Fruit fly (Drosophila melanogaster) Kc167 (cell line): ENCODE results near the gene CG7945.

Experiments used
- Myc ChIP-seq: fragments of >200 bp; optimal IDR thresholded peaks from 2 replicates; lab custom pipeline; 2017; ENCODE audit warnings: missing external identifiers
- Sin3A ChIP-seq: fragments of >200 bp; optimal IDR thresholded peaks from 2 replicates; lab custom pipeline; 2018; ENCODE audit warnings: missing external identifiers
- h ChIP-seq: fragments of >200 bp; optimal IDR thresholded peaks from 3 replicates; lab custom pipeline; 2018; ENCODE audit warnings: missing external identifiers
- insv ChIP-seq: fragments of >200 bp; optimal IDR thresholded peaks from 3 replicates; lab custom pipeline; 2018; ENCODE audit warnings: missing external identifiers
- psq ChIP-seq: fragments of >200 bp; optimal IDR thresholded peaks from 2 replicates; lab custom pipeline; 2017; ENCODE audit warnings: missing external identifiers
- ttk ChIP-seq: sonication (Bioruptor generic); optimal IDR thresholded peaks from 2 replicates; lab custom pipeline; 2017; ENCODE audit warnings: missing external identifiers

The CG7945 gene

dm6 chr3L:15523806-15524346, at the start of gene CG7945:
TSS of gene CG7945 (minus strand) at chr3L:15524137.
- no peak for TF ChIP-seq Sin3A (lab: Kevin White, UChicago)
- no peak for TF ChIP-seq ttk (lab: Kevin White, UChicago)
- no peak for TF ChIP-seq insv
- no peak for TF ChIP-seq Myc (lab: Kevin White, UChicago)
- TF ChIP-seq psq (lab: Kevin White, UChicago) = no peak
- no peak for TF ChIP-seq h

- no peak for TF ChIP-seq Myc (lab: Kevin White, UChicago)
- TF ChIP-seq Sin3A (lab: Kevin White, UChicago) = no peak
- TF ChIP-seq ttk (lab: Kevin White, UChicago) = no peak
- no peak for TF ChIP-seq psq (lab: Kevin White, UChicago)
- no peak for TF ChIP-seq h
- no peak for TF ChIP-seq insv
Measured at dm6 chr3L:15570571-15570970, 46.6 kb upstream of the CG7945 start.

- no peak for TF ChIP-seq psq (lab: Kevin White, UChicago)
- no peak for TF ChIP-seq ttk (lab: Kevin White, UChicago)
- TF ChIP-seq insv = no peak
- no peak for TF ChIP-seq Myc (lab: Kevin White, UChicago)
- TF ChIP-seq Sin3A (lab: Kevin White, UChicago) = no peak
- no peak for TF ChIP-seq h
Measured at dm6 chr3L:15568748-15569147, 44.8 kb upstream of the CG7945 start.

- no peak for TF ChIP-seq Sin3A (lab: Kevin White, UChicago)
Measured at dm6 chr3L:15566484-15566955, 42.6 kb upstream of the CG7945 start.

dm6 chr3L:15565829-15566433, 42.0 kb upstream of the CG7945 start, which contains the start of gene dop:
TSS of gene dop (plus strand) at chr3L:15566013.
- no peak for TF ChIP-seq Myc (lab: Kevin White, UChicago)
- TF ChIP-seq h = no peak
- no peak for TF ChIP-seq insv
- TF ChIP-seq Sin3A (lab: Kevin White, UChicago) = no peak
- TF ChIP-seq psq (lab: Kevin White, UChicago) = no peak
- no peak for TF ChIP-seq ttk (lab: Kevin White, UChicago)

- no peak for TF ChIP-seq Myc (lab: Kevin White, UChicago)
- TF ChIP-seq h = no peak
- no peak for TF ChIP-seq insv
- no peak for TF ChIP-seq Sin3A (lab: Kevin White, UChicago)
- no peak for TF ChIP-seq ttk (lab: Kevin White, UChicago)
- no peak for TF ChIP-seq psq (lab: Kevin White, UChicago)
Measured at dm6 chr3L:15563851-15564106, 39.8 kb upstream of the CG7945 start.

- TF ChIP-seq h (no peak), Myc (lab: Kevin White, UChicago) (no peak), psq (lab: Kevin White, UChicago) (no peak), insv (no peak), ttk (lab: Kevin White, UChicago) (no peak), Sin3A (lab: Kevin White, UChicago) (no peak)
Measured at dm6 chr3L:15563058-15563850, 39.3 kb upstream of the CG7945 start, which contains the start of the genes CG7739 and SCCRO. TSS of gene CG7739 (minus strand) at chr3L:15563065. TSS of gene SCCRO (plus strand) at chr3L:15563427.

- TF ChIP-seq psq (lab: Kevin White, UChicago) (no peak), h (no peak), Myc (lab: Kevin White, UChicago) (no peak), Sin3A (lab: Kevin White, UChicago) (no peak), insv (no peak), ttk (lab: Kevin White, UChicago) (no peak)
Measured at dm6 chr3L:15562727-15563057, 38.8 kb upstream of the CG7945 start.

- TF ChIP-seq h (no peak), insv (no peak), Myc (lab: Kevin White, UChicago) (no peak), Sin3A (lab: Kevin White, UChicago) (no peak), psq (lab: Kevin White, UChicago) (no peak), ttk (lab: Kevin White, UChicago) (no peak)
Measured at dm6 chr3L:15553993-15554644, 30.2 kb upstream of the CG7945 start, which contains the start of gene AGO2. TSS of gene AGO2 (plus strand) at chr3L:15554113.

dm6 chr3L:15548843-15549242, 24.9 kb upstream of the CG7945 start:
- TF ChIP-seq Sin3A (lab: Kevin White, UChicago) = no peak
- TF ChIP-seq Myc (lab: Kevin White, UChicago) = no peak
- no peak for TF ChIP-seq psq (lab: Kevin White, UChicago)
- no peak for TF ChIP-seq insv
- no peak for TF ChIP-seq h
- no peak for TF ChIP-seq ttk (lab: Kevin White, UChicago)

- no peak for TF ChIP-seq insv
- TF ChIP-seq ttk (lab: Kevin White, UChicago) = no peak
- TF ChIP-seq psq (lab: Kevin White, UChicago) = no peak
- TF ChIP-seq h = no peak
Measured at dm6 chr3L:15547187-15547790, 23.4 kb upstream of the CG7945 start.
